Fruit fly (Drosophila melanogaster) whole organism, wandering third instar larva: Measurements from ENCODE around the gene CG14275.
A peak's percentile ranks its signal among the peaks of the same experiment; 100 is the strongest.

Source experiments
- Abd-B ChIP-seq: fragments of >200 bp; optimal IDR thresholded peaks from 2 replicates; lab custom pipeline; 2017; ENCODE audit warnings: missing biosample characterization, missing genetic modification characterization
- CG32264 ChIP-seq: fragments of 200-800 bp; sonication (Bioruptor generic); optimal IDR thresholded peaks from 2 replicates; lab custom pipeline; 2016; ENCODE audit warnings: missing biosample characterization, missing genetic modification characterization
- CG9705 ChIP-seq: fragments of 200-800 bp; sonication (Bioruptor generic); optimal IDR thresholded peaks from 2 replicates; lab custom pipeline; 2018; ENCODE audit warnings: missing biosample characterization, mild to moderate bottlenecking, missing genetic modification characterization
- CrebA ChIP-seq: fragments of 200-800 bp; sonication (Bioruptor generic); optimal IDR thresholded peaks from 2 replicates; lab custom pipeline; 2016; ENCODE audit warnings: missing biosample characterization, mild to moderate bottlenecking, missing genetic modification characterization, borderline replicate concordance
- Dfd ChIP-seq: fragments of >200 bp; optimal IDR thresholded peaks from 2 replicates; lab custom pipeline; 2017; ENCODE audit warnings: missing biosample characterization, missing genetic modification characterization
- Dif ChIP-seq: fragments of 200-275, 200-300 bp; sonication (Bioruptor generic); optimal IDR thresholded peaks from 2 replicates; lab custom pipeline; 2018; ENCODE audit warnings: missing biosample characterization, missing genetic modification characterization; ENCODE audit not compliant: partially characterized antibody
- GATAd ChIP-seq: sonication (Bioruptor generic); optimal IDR thresholded peaks from 2 replicates; lab custom pipeline; 2016; ENCODE audit warnings: missing biosample characterization, missing genetic modification characterization
- Hnf4 ChIP-seq: fragments of 200-800 bp; sonication (Bioruptor generic); optimal IDR thresholded peaks from 2 replicates; lab custom pipeline; 2016; ENCODE audit warnings: missing biosample characterization, mild to moderate bottlenecking, missing genetic modification characterization
- Hr83 ChIP-seq: fragments of 200-300 bp; sonication (Bioruptor generic); optimal IDR thresholded peaks from 2 replicates; lab custom pipeline; 2016; ENCODE audit warnings: missing biosample characterization, mild to moderate bottlenecking, missing genetic modification characterization, moderate library complexity; ENCODE audit not compliant: poor library complexity, severe bottlenecking
- Mio ChIP-seq: sonication (Bioruptor generic); optimal IDR thresholded peaks from 2 replicates; lab custom pipeline; 2016; ENCODE audit warnings: missing biosample characterization, missing genetic modification characterization
- Myc ChIP-seq: fragments of >200 bp; optimal IDR thresholded peaks from 2 replicates; lab custom pipeline; 2017
- N ChIP-seq: fragments of >200 bp; optimal IDR thresholded peaks from 2 replicates; lab custom pipeline; 2018; ENCODE audit warnings: missing biosample characterization, missing external identifiers, missing genetic modification characterization
- OdsH ChIP-seq: fragments of 200-800 bp; sonication (Bioruptor generic); optimal IDR thresholded peaks from 2 replicates; lab custom pipeline; 2016; ENCODE audit warnings: missing biosample characterization, mild to moderate bottlenecking, missing genetic modification characterization
- Sp1 ChIP-seq: fragments of 200-800 bp; sonication (Bioruptor generic); optimal IDR thresholded peaks from 3 replicates; lab custom pipeline; 2019; ENCODE audit warnings: missing biosample characterization, mild to moderate bottlenecking, missing genetic modification characterization, moderate library complexity
- Vsx2 ChIP-seq: fragments of 200-300, 225-300 bp; sonication (Bioruptor generic); optimal IDR thresholded peaks from 2 replicates; lab custom pipeline; 2018; ENCODE audit warnings: missing biosample characterization, missing genetic modification characterization; ENCODE audit not compliant: partially characterized antibody
- br ChIP-seq: fragments of 200-800 bp; sonication (Bioruptor generic); optimal IDR thresholded peaks from 2 replicates; lab custom pipeline; 2016; ENCODE audit warnings: missing biosample characterization, missing genetic modification characterization
- brk ChIP-seq: fragments of 200-800 bp; sonication (Bioruptor generic); optimal IDR thresholded peaks from 2 replicates; lab custom pipeline; 2016; ENCODE audit warnings: missing biosample characterization, mild to moderate bottlenecking, missing genetic modification characterization
- ey ChIP-seq: fragments of 200-800 bp; sonication (Bioruptor generic); optimal IDR thresholded peaks from 2 replicates; lab custom pipeline; 2016; ENCODE audit warnings: missing biosample characterization, missing genetic modification characterization
- foxo ChIP-seq, 2 experiments: fragments of 200-800 bp; sonication (Bioruptor generic); optimal IDR thresholded peaks; 2 replicates in 1 of 2; 3 replicates in 1 of 2; lab custom pipeline; 2016 to 2017; ENCODE audit warnings: missing biosample characterization in 2 of 2, missing genetic modification characterization in 2 of 2
- fru ChIP-seq: fragments of 200-800 bp; sonication (Bioruptor generic); optimal IDR thresholded peaks from 3 replicates; lab custom pipeline; 2016; ENCODE audit warnings: missing biosample characterization, mild to moderate bottlenecking, missing genetic modification characterization
- h ChIP-seq: fragments of 200-800 bp; sonication (Bioruptor generic); optimal IDR thresholded peaks from 3 replicates; lab custom pipeline; 2016; ENCODE audit warnings: missing biosample characterization, mild to moderate bottlenecking, missing genetic modification characterization
- jim ChIP-seq: fragments of 175-275, 200-325 bp; sonication (Bioruptor generic); optimal IDR thresholded peaks from 2 replicates; lab custom pipeline; 2016; ENCODE audit warnings: missing biosample characterization, mild to moderate bottlenecking, missing genetic modification characterization
- lola ChIP-seq: fragments of >200 bp; optimal IDR thresholded peaks from 2 replicates; lab custom pipeline; 2017; ENCODE audit warnings: missing biosample characterization, missing genetic modification characterization
- pan ChIP-seq: fragments of >200 bp; optimal IDR thresholded peaks from 2 replicates; lab custom pipeline; 2017
- rgr ChIP-seq: fragments of 200-800 bp; sonication (Bioruptor generic); optimal IDR thresholded peaks from 3 replicates; lab custom pipeline; 2016; ENCODE audit warnings: missing biosample characterization, mild to moderate bottlenecking, missing genetic modification characterization
- sage ChIP-seq: fragments of 200-800 bp; sonication (Bioruptor generic); optimal IDR thresholded peaks from 2 replicates; lab custom pipeline; 2016; ENCODE audit warnings: missing biosample characterization, mild to moderate bottlenecking, missing genetic modification characterization
- sv ChIP-seq: fragments of 200-800 bp; sonication (Bioruptor generic); optimal IDR thresholded peaks from 3 replicates; lab custom pipeline; 2016; ENCODE audit warnings: missing biosample characterization, missing genetic modification characterization
- tai ChIP-seq: sonication (Bioruptor generic); optimal IDR thresholded peaks from 2 replicates; lab custom pipeline; 2016; ENCODE audit warnings: missing biosample characterization, missing genetic modification characterization
- usp ChIP-seq: fragments of >200 bp; optimal IDR thresholded peaks from 2 replicates; lab custom pipeline; 2017; ENCODE audit warnings: missing biosample characterization, missing genetic modification characterization
- woc ChIP-seq: sonication (Bioruptor generic); optimal IDR thresholded peaks from 2 replicates; lab custom pipeline; 2016; ENCODE audit warnings: missing biosample characterization, mild to moderate bottlenecking, missing genetic modification characterization

CG14275 gene

dm6 chr2L:8281872-8282271 lies 45.4 kb upstream of the CG14275 start:
- TF ChIP-seq brk (GFP tag; lab: Kevin White, UChicago), result no peak
- no peak for TF ChIP-seq tai (GFP tag; lab: Kevin White, UChicago)
- no peak for TF ChIP-seq Vsx2
- no peak for TF ChIP-seq foxo (GFP tag; optimal IDR thresholded peaks at IDR 0.05; lab: Kevin White, UChicago)
- no peak for TF ChIP-seq Mio (GFP tag; lab: Kevin White, UChicago)
- TF ChIP-seq Myc (lab: Kevin White, UChicago), result no peak
- no peak for TF ChIP-seq h (GFP tag; lab: Kevin White, UChicago)
- TF ChIP-seq rgr, result no peak
- TF ChIP-seq fru (GFP tag; lab: Kevin White, UChicago), result no peak

DNA sequence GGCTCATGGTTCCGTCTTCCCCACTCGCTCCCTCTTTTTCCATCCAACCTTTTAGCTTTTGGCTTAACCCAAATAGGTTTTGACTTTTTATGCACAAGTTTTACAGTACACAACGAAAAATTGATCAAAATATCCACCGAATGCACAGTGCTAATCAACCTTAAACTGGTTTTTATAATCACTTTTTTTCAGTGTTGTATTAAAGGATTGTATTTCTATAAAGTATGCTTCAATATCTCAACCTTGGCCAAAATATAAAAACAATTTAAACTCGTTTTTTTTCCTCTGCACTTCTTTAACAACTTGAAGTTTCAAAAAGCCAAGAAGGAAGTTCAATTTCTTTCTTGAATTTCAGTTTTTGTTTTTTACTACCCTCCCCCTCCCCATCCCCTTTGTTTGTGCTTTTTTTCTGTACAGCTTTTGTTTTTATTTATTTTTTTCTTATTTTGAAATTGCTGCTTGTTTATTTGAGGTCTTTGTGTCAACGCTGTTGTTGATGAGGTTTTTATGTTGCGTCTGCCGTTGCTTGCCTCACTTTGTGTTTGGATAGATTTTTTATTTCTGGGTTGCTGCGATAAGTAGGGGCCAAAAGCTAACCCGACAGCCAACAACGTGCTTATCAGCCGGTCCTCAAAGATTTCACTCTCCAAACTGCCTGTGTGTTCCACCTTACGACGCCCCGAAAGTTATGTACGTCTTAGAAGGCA lies 42.2 kb upstream of the CG14275 start:
- TF ChIP-seq jim (GFP tag; lab: Kevin White, UChicago) (no peak), Hr83 (GFP tag; lab: Kevin White, UChicago) (no peak), usp (GFP tag; lab: Kevin White, UChicago) (no peak), h (GFP tag; lab: Kevin White, UChicago) (peak; percentile 7), N (no peak), foxo (GFP tag; optimal IDR thresholded peaks at IDR 0.05; lab: Kevin White, UChicago) (peak in 1 of 2 experiments; percentile 3), sage (GFP tag; lab: Kevin White, UChicago) (no peak), Hnf4 (no peak), Dfd (GFP tag; lab: Kevin White, UChicago) (no peak), woc (no peak), Mio (GFP tag; lab: Kevin White, UChicago) (no peak), CrebA (GFP tag; lab: Kevin White, UChicago) (no peak), CG9705 (GFP tag; lab: Kevin White, UChicago) (no peak)

DNA sequence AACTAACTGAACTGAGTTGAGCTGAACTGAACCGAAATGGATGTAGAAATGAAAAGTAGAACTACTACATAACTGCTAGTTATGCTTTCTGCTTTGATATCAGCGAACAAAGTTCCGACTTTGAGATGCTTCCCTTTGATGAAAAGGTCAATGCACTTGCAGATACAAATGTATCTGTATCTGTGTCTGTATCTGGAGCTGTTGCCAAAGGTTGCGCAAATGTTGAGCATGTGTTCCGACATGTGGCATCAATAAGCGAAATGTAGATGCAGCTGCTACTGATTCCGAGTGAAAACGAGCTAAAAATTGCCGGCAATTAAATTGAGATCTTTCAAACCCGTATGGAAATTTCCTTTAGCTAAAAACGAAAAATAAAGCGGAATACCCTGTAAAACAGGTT lies 40.7 kb upstream of the CG14275 start:
- no peak for TF ChIP-seq Dfd (GFP tag; lab: Kevin White, UChicago)
- TF ChIP-seq Hr83 (GFP tag; lab: Kevin White, UChicago), result no peak
- no peak for TF ChIP-seq CG32264 (GFP tag; lab: Kevin White, UChicago)
- TF ChIP-seq tai (GFP tag; lab: Kevin White, UChicago), result no peak

DNA sequence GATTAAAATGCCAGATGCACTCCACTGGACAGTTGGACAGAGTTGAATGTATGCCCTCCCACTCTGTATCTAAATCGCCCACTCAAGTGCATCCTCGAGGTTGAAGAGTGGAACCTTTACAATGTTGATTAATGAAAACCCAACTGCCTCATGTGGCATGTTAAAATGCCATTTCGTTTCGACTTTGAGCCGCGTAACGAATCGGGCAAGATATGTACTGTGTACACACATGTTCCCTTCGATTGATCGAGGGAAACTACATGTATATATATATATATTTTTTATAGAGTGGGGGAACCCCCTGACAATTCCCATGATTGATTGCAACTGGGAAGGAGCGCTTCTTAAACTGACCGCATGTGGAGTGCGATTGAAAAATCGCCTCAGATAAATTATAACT lies 39.2 kb upstream of the CG14275 start:
- no peak for TF ChIP-seq ey (GFP tag; lab: Kevin White, UChicago)

DNA sequence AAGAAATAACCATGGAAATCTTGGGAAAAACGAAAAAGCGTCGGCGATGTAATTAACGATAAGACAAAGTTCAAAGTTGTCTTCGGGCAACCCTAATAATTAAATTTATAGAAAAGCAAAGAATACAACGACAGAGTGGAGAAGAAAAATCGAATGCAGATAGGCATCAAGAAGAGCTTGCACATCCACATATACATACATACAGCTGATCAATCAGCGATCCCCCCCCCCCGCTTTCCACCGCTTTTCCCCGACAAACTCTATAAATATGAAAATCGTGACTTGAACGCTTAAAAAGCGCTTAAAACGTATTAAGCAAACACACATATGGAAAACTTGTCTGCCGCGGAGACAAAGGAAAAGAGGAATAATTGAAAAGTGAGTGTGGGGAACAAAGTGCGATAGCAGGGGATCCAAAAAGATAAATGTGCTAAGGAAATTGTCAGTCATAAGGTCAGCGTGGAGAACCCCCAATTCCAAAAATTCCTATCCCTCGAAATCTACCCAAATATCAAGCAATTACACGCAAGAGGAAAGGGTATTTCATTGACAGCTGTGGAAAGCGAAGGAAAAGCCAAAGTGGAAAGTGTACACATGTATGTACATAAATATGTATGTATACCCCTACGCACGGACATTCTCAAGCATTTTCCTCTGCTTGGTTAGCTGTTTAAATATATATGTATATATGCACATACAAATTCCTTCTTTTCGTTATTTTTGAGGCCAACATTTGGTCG lies 37.7 kb upstream of the CG14275 start:
- TF ChIP-seq br (GFP tag; lab: Kevin White, UChicago) (no peak), Vsx2 (no peak), sage (GFP tag; lab: Kevin White, UChicago) (no peak), Dif (no peak), Myc (lab: Kevin White, UChicago) (no peak), pan (lab: Kevin White, UChicago) (no peak), GATAd (GFP tag; lab: Kevin White, UChicago) (no peak), OdsH (GFP tag; lab: Kevin White, UChicago) (no peak), usp (GFP tag; lab: Kevin White, UChicago) (no peak), brk (GFP tag; lab: Kevin White, UChicago) (no peak), woc (no peak), sv (GFP tag; lab: Kevin White, UChicago) (no peak), CG9705 (GFP tag; lab: Kevin White, UChicago) (no peak)

dm6 chr2L:8290092-8290424 lies 37.2 kb upstream of the CG14275 start:
- TF ChIP-seq ey (GFP tag; lab: Kevin White, UChicago) (no peak), CG32264 (GFP tag; lab: Kevin White, UChicago) (no peak), woc (no peak), sage (GFP tag; lab: Kevin White, UChicago) (no peak), Abd-B (GFP tag; lab: Kevin White, UChicago) (no peak), Sp1 (no peak), lola (GFP tag; lab: Kevin White, UChicago) (no peak)
